Worm (Caenorhabditis elegans) whole organism, L4/young adult: ENCODE results near the gene C09G5.13.

Experiments used
- W03F9.2 ChIP-seq: fragments of 150-350 bp; optimal IDR thresholded peaks from 2 replicates; lab custom pipeline; 2014; ENCODE audit warnings: missing biosample characterization, missing genetic modification characterization
- him-1 ChIP-seq: sonication (generic microtip); optimal IDR thresholded peaks from 2 replicates; lab custom pipeline; 2016; ENCODE audit warnings: missing genotype, missing genetic modification reagents, missing genetic modification characterization, missing compliant biosample characterization

ce11 chrII:10765238-10765637 is 48.0 kb downstream of the C09G5.13 start:
- no peak for TF ChIP-seq him-1 (tag; lab: Kevin White, UChicago)
- TF ChIP-seq W03F9.2 (tag; lab: Kevin White, UChicago), result no peak
